Fruit fly (Drosophila melanogaster) whole organism, embryonic: Measurements from ENCODE around the gene PolD2.

ENCODE experiments used
- Abd-B ChIP-seq: fragments of 200-800 bp; sonication (Bioruptor generic); optimal IDR thresholded peaks from 2 replicates; lab custom pipeline; 2018; ENCODE audit warnings: missing biosample characterization, mild to moderate bottlenecking, missing genetic modification characterization, moderate library complexity
- Adf1 ChIP-seq: fragments of 200-800 bp; sonication (Bioruptor generic); IDR thresholded peaks from 2 replicates; pipeline ENCODE4 v1.3.6; 2022; ENCODE audit warnings: missing biosample characterization, missing genetic modification characterization
- Antp ChIP-seq: fragments of 200-800 bp; sonication (Bioruptor generic); optimal IDR thresholded peaks from 3 replicates; lab custom pipeline; 2016; ENCODE audit warnings: missing biosample characterization, missing genetic modification characterization
- CG10431 ChIP-seq: fragments of 200-800 bp; sonication (Bioruptor generic); optimal IDR thresholded peaks from 3 replicates; lab custom pipeline; 2018; ENCODE audit warnings: missing biosample characterization, mild to moderate bottlenecking, missing genetic modification characterization
- CG11398 ChIP-seq: fragments of 200-800 bp; sonication (Bioruptor generic); optimal IDR thresholded peaks from 2 replicates; lab custom pipeline; 2016; ENCODE audit warnings: missing biosample characterization, missing genetic modification characterization
- CG11456 ChIP-seq: fragments of 200-800 bp; sonication (Bioruptor generic); IDR thresholded peaks from 3 replicates; pipeline ENCODE4 v1.3.6; 2022; ENCODE audit warnings: missing biosample characterization, missing genetic modification characterization
- CG11560 ChIP-seq: fragments of 200-800 bp; sonication (Bioruptor generic); IDR thresholded peaks from 3 replicates; pipeline ENCODE4 v1.3.6; 2022; ENCODE audit warnings: missing biosample characterization, missing genetic modification characterization
- CG12071 ChIP-seq: fragments of 200-800 bp; sonication (Bioruptor generic); optimal IDR thresholded peaks from 3 replicates; lab custom pipeline; 2018; ENCODE audit warnings: missing biosample characterization, mild to moderate bottlenecking, missing genetic modification characterization
- CG1233 ChIP-seq: fragments of 200-800 bp; sonication (Bioruptor generic); optimal IDR thresholded peaks from 4 replicates; lab custom pipeline; 2018; ENCODE audit warnings: missing biosample characterization, mild to moderate bottlenecking, missing genetic modification characterization
- CG13624 ChIP-seq: fragments of 200-800 bp; sonication (Bioruptor generic); optimal IDR thresholded peaks from 2 replicates; lab custom pipeline; 2016; ENCODE audit warnings: missing biosample characterization, missing genetic modification characterization
- CG14050 ChIP-seq: fragments of 200-800 bp; sonication (Bioruptor generic); IDR thresholded peaks from 3 replicates; pipeline ENCODE4 v1.3.6; 2022; ENCODE audit warnings: missing biosample characterization, missing genetic modification characterization
- CG1647 ChIP-seq: fragments of 200-800 bp; sonication (Bioruptor generic); optimal IDR thresholded peaks from 3 replicates; lab custom pipeline; 2016; ENCODE audit warnings: missing biosample characterization, missing genetic modification characterization
- CG16815 ChIP-seq: fragments of 200-800 bp; sonication (Bioruptor generic); optimal IDR thresholded peaks from 3 replicates; lab custom pipeline; 2017; ENCODE audit warnings: missing biosample characterization, mild to moderate bottlenecking, missing genetic modification characterization
- CG32767 ChIP-seq: fragments of 200-800 bp; sonication (Bioruptor generic); IDR thresholded peaks from 2 replicates; pipeline ENCODE4 v1.3.6; 2022; ENCODE audit warnings: missing biosample characterization, missing genetic modification characterization
- CG6854 ChIP-seq: fragments of 200-800 bp; sonication (Bioruptor generic); optimal IDR thresholded peaks from 3 replicates; lab custom pipeline; 2017; ENCODE audit warnings: missing biosample characterization, mild to moderate bottlenecking, missing genetic modification characterization
- CHES-1-like ChIP-seq: fragments of 200-800 bp; sonication (Bioruptor generic); optimal IDR thresholded peaks from 2 replicates; lab custom pipeline; 2016; ENCODE audit warnings: missing biosample characterization, missing genetic modification characterization
- CrebB ChIP-seq: fragments of 200-800 bp; sonication (Bioruptor generic); optimal IDR thresholded peaks from 3 replicates; lab custom pipeline; 2018; ENCODE audit warnings: missing biosample characterization, mild to moderate bottlenecking, missing genetic modification characterization
- D19A ChIP-seq: fragments of 200-800 bp; optimal IDR thresholded peaks from 3 replicates; lab custom pipeline; 2019; ENCODE audit warnings: missing biosample characterization, mild to moderate bottlenecking, missing genetic modification characterization, moderate library complexity
- Ets97D ChIP-seq: fragments of 200-800 bp; sonication (Bioruptor generic); optimal IDR thresholded peaks from 3 replicates; lab custom pipeline; 2016; ENCODE audit warnings: missing biosample characterization, missing genetic modification characterization
- Hmx ChIP-seq: fragments of 200-800 bp; sonication (Bioruptor generic); optimal IDR thresholded peaks from 2 replicates; lab custom pipeline; 2016; ENCODE audit warnings: missing biosample characterization, missing genetic modification characterization
- Hr39 ChIP-seq: fragments of >200 bp; optimal IDR thresholded peaks from 2 replicates; lab custom pipeline; 2017
- Oaz ChIP-seq: fragments of 200-800 bp; sonication (Bioruptor generic); IDR thresholded peaks from 2 replicates; pipeline ENCODE4 v1.3.6; 2022; ENCODE audit warnings: missing biosample characterization, missing genetic modification characterization
- Opbp ChIP-seq: fragments of 200-800 bp; sonication (Bioruptor generic); IDR thresholded peaks from 3 replicates; pipeline ENCODE4 v1.3.6; 2022; ENCODE audit warnings: missing biosample characterization, missing genetic modification characterization; ENCODE audit not compliant: partially characterized antibody
- Scr ChIP-seq: fragments of 200-800 bp; sonication (Bioruptor generic); IDR thresholded peaks from 2 replicates; pipeline ENCODE4 v1.3.6; 2022; ENCODE audit warnings: missing biosample characterization, missing genetic modification characterization; ENCODE audit not compliant: partially characterized antibody
- Sry-β ChIP-seq: fragments of 200-800 bp; sonication (Bioruptor generic); optimal IDR thresholded peaks from 2 replicates; lab custom pipeline; 2018; ENCODE audit warnings: missing biosample characterization, mild to moderate bottlenecking, missing genetic modification characterization, moderate library complexity
- Sry-δ ChIP-seq: fragments of 200-800 bp; sonication (Bioruptor generic); optimal IDR thresholded peaks from 2 replicates; lab custom pipeline; 2016; ENCODE audit warnings: missing biosample characterization, missing genetic modification characterization
- Ssrp ChIP-seq: fragments of 200-800 bp; sonication (Bioruptor generic); optimal IDR thresholded peaks from 2 replicates; lab custom pipeline; 2018; ENCODE audit warnings: missing biosample characterization, mild to moderate bottlenecking, missing genetic modification characterization, moderate library complexity
- TFAM ChIP-seq: fragments of 200-800 bp; sonication (Bioruptor generic); optimal IDR thresholded peaks from 2 replicates; lab custom pipeline; 2017; ENCODE audit warnings: missing biosample characterization, missing genetic modification characterization, inconsistent platforms
- Vsx1 ChIP-seq: fragments of 200-800 bp; sonication (Bioruptor generic); optimal IDR thresholded peaks from 2 replicates; lab custom pipeline; 2017; ENCODE audit warnings: missing biosample characterization, mild to moderate bottlenecking, missing genetic modification characterization, missing genetic modification reagents
- YL-1 ChIP-seq: fragments of 200-800 bp; sonication (Bioruptor generic); optimal IDR thresholded peaks from 3 replicates; lab custom pipeline; 2017; ENCODE audit warnings: missing biosample characterization, mild to moderate bottlenecking, missing genetic modification characterization
- az2 ChIP-seq: fragments of 200-800 bp; sonication (Bioruptor generic); optimal IDR thresholded peaks from 3 replicates; lab custom pipeline; 2016; ENCODE audit warnings: missing biosample characterization, missing genetic modification characterization
- caup ChIP-seq: fragments of 200-800 bp; sonication (Bioruptor generic); optimal IDR thresholded peaks from 3 replicates; lab custom pipeline; 2017; ENCODE audit warnings: missing biosample characterization, mild to moderate bottlenecking, missing genetic modification characterization, moderate library complexity; ENCODE audit not compliant: severe bottlenecking
- corto ChIP-seq: fragments of 200-800 bp; sonication (Bioruptor generic); optimal IDR thresholded peaks from 2 replicates; lab custom pipeline; 2016; ENCODE audit warnings: missing biosample characterization, mild to moderate bottlenecking, missing genetic modification characterization, moderate library complexity
- croc ChIP-seq: fragments of 200-800 bp; sonication (Bioruptor generic); conservative IDR thresholded peaks from 3 replicates; pipeline ENCODE4 v1.3.6; 2022; ENCODE audit warnings: missing biosample characterization, missing genetic modification characterization
- da ChIP-seq: fragments of 200-800 bp; sonication (Bioruptor generic); optimal IDR thresholded peaks from 2 replicates; lab custom pipeline; 2016; ENCODE audit warnings: missing biosample characterization, missing genetic modification characterization
- dmrt11E ChIP-seq: fragments of 200-800 bp; sonication (Bioruptor generic); optimal IDR thresholded peaks from 3 replicates; lab custom pipeline; 2018; ENCODE audit warnings: missing biosample characterization, mild to moderate bottlenecking, missing genetic modification characterization, moderate library complexity
- dysf ChIP-seq: fragments of 200-800 bp; sonication (Bioruptor generic); IDR thresholded peaks from 3 replicates; pipeline ENCODE4 v1.3.6; 2022; ENCODE audit warnings: missing biosample characterization, missing genetic modification characterization
- gce ChIP-seq: fragments of 200-800 bp; sonication (Bioruptor generic); IDR thresholded peaks from 3 replicates; pipeline ENCODE4 v1.3.6; 2022; ENCODE audit warnings: missing biosample characterization, missing genetic modification characterization
- grau ChIP-seq: fragments of 200-800 bp; optimal IDR thresholded peaks from 3 replicates; lab custom pipeline; 2019; ENCODE audit warnings: missing biosample characterization, mild to moderate bottlenecking, missing genetic modification characterization, moderate library complexity
- her ChIP-seq: fragments of 200-800 bp; sonication (Bioruptor generic); optimal IDR thresholded peaks from 2 replicates; lab custom pipeline; 2016; ENCODE audit warnings: missing biosample characterization, missing genetic modification characterization
- hth ChIP-seq: fragments of >200 bp; optimal IDR thresholded peaks from 2 replicates; lab custom pipeline; 2017; ENCODE audit warnings: inconsistent platforms
- kay ChIP-seq: fragments of 200-800 bp; sonication (Bioruptor generic); optimal IDR thresholded peaks from 2 replicates; lab custom pipeline; 2016; ENCODE audit warnings: missing biosample characterization, missing genetic modification characterization
- onecut ChIP-seq: fragments of 200-800 bp; sonication (Bioruptor generic); IDR thresholded peaks from 2 replicates; pipeline ENCODE4 v1.3.6; 2022; ENCODE audit warnings: missing biosample characterization, missing genetic modification characterization
- otp ChIP-seq: fragments of 200-800 bp; sonication (Bioruptor generic); IDR thresholded peaks from 3 replicates; pipeline ENCODE4, ENCODE4 v1.3.6; 2022; ENCODE audit warnings: missing biosample characterization, missing genetic modification characterization
- pum ChIP-seq: fragments of 200-800 bp; sonication (Bioruptor generic); optimal IDR thresholded peaks from 2 replicates; lab custom pipeline; 2016; ENCODE audit warnings: missing biosample characterization, missing genetic modification characterization
- ro ChIP-seq: fragments of 200-800 bp; sonication (Bioruptor generic); IDR thresholded peaks from 2 replicates; pipeline ENCODE4 v1.3.6; 2022; ENCODE audit warnings: missing biosample characterization, missing genetic modification characterization
- schlank ChIP-seq: fragments of 200-800 bp; sonication (Bioruptor generic); optimal IDR thresholded peaks from 2 replicates; lab custom pipeline; 2018; ENCODE audit warnings: missing biosample characterization, mild to moderate bottlenecking, missing genetic modification characterization
- sob ChIP-seq: fragments of 200-800 bp; sonication (Bioruptor generic); IDR thresholded peaks from 2 replicates; pipeline ENCODE4 v1.3.6; 2022; ENCODE audit warnings: missing biosample characterization, missing genetic modification characterization
- wor ChIP-seq: fragments of 200-800 bp; sonication (Bioruptor generic); IDR thresholded peaks from 2 replicates; pipeline ENCODE4 v1.3.6; 2022; ENCODE audit warnings: missing biosample characterization, missing genetic modification characterization
- zen2 ChIP-seq: fragments of 200-800 bp; sonication (Bioruptor generic); IDR thresholded peaks from 3 replicates; pipeline ENCODE4 v1.3.6; 2022; ENCODE audit warnings: missing biosample characterization, missing genetic modification characterization; ENCODE audit not compliant: partially characterized antibody

PolD2 gene

dm6 chr3L:1740129-1740975 is 35.1 kb upstream of the PolD2 start (continued):
- TF ChIP-seq corto (GFP tag; lab: Kevin White, UChicago) (no peak), az2 (peak; percentile 65), ro (GFP tag; lab: Robert Waterston, UW) (0 out of 2 replicates have a peak, but pooled peaks have one; percentile 13), dysf (GFP tag; lab: Robert Waterston, UW) (peak; percentile 88), CHES-1-like (GFP tag; lab: Kevin White, UChicago) (peak; percentile 59), Abd-B (peak; percentile 73), da (no peak), Ets97D (peak; percentile 19), CG1647 (GFP tag; lab: Kevin White, UChicago) (no peak), CG1233 (GFP tag; lab: Kevin White, UChicago) (peak; percentile 54), pum (peak; percentile 19), Adf1 (GFP tag; lab: Robert Waterston, UW) (no peak), YL-1 (GFP tag; lab: Kevin White, UChicago) (no peak), CG11560 (tag; lab: Robert Waterston, UW) (peak; percentile 45; the same call in 1 of the 3 replicates), CG12071 (GFP tag; lab: Kevin White, UChicago) (no peak), CG16815 (GFP tag; lab: Kevin White, UChicago) (no peak), hth (lab: Kevin White, UChicago) (no peak), CrebB (no peak), CG10431 (GFP tag; lab: Kevin White, UChicago) (no peak), CG13624 (GFP tag; lab: Kevin White, UChicago) (peak; percentile 79), Opbp (GFP tag; lab: Robert Waterston, UW) (no peak), D19A (tag; lab: Kevin White, UChicago) (no peak), her (GFP tag; lab: Kevin White, UChicago) (peak; percentile 61), Sry-δ (no peak), Sry-β (GFP tag; lab: Kevin White, UChicago) (no peak), TFAM (GFP tag; lab: Kevin White, UChicago) (no peak), Oaz (GFP tag; lab: Robert Waterston, UW) (peak; percentile 79), Hmx (GFP tag; lab: Kevin White, UChicago) (peak; percentile 46), CG32767 (peak; percentile 53; the same call in 1 of the 2 replicates), Antp (GFP tag; lab: Kevin White, UChicago) (peak; percentile 57), CG6854 (GFP tag; lab: Kevin White, UChicago) (no peak), gce (GFP tag; lab: Robert Waterston, UW) (peak; percentile 71; the same call in 1 of the 3 replicates), caup (GFP tag; lab: Kevin White, UChicago) (peak; percentile 14), sob (GFP tag; lab: Robert Waterston, UW) (peak; percentile 77), otp (GFP tag; lab: Robert Waterston, UW) (peak; percentile 54; the same call in 1 of the 3 replicates), kay (GFP tag; lab: Kevin White, UChicago) (peak; percentile 37), grau (tag; lab: Kevin White, UChicago) (peak; percentile 72), wor (GFP tag; lab: Robert Waterston, UW) (peak; percentile 40; the same call in 1 of the 2 replicates), croc (GFP tag; lab: Robert Waterston, UW) (no peak; the same call in 2 of the 3 replicates), CG11398 (peak; percentile 9), schlank (peak; percentile 18), Scr (GFP tag; lab: Robert Waterston, UW) (no peak), onecut (GFP tag; lab: Robert Waterston, UW) (peak; percentile 31; the same call in 1 of the 2 replicates), zen2 (GFP tag; lab: Robert Waterston, UW) (no peak), Hr39 (no peak), dmrt11E (tag; lab: Kevin White, UChicago) (no peak), Vsx1 (GFP tag; lab: Kevin White, UChicago) (no peak), CG11456 (GFP tag; lab: Robert Waterston, UW) (peak; percentile 76; the same call in 2 of the 3 replicates), CG14050 (GFP tag; lab: Robert Waterston, UW) (peak; percentile 73; the same call in 2 of the 3 replicates), Ssrp (peak; percentile 32)
